Fruit fly (Drosophila melanogaster): ENCODE results near the gene CG3662.

Gene CG3662

dm6 chr2L:821242-821985, at the start of gene CG3662:
Gene CG3662 (plus strand): TSS chr2L:821289.
- peak; percentile 1 for TF ChIP-seq Sox14 (GFP tag; optimal IDR thresholded peaks at IDR 0.05)
- 0 out of 3 replicates have a peak, but pooled peaks have one; percentile 22 for TF ChIP-seq CG8119 (GFP tag; IDR thresholded peaks at IDR 0.05)
- peak; percentile 67 for TF ChIP-seq svp (GFP tag)
- TF ChIP-seq Eip78C (GFP tag) = peak; percentile 49
- no peak for TF ChIP-seq CG4318 (GFP tag; optimal IDR thresholded peaks at IDR 0.05)
- TF ChIP-seq fkh (GFP tag; optimal IDR thresholded peaks at IDR 0.05) = peak; percentile 47

DNA sequence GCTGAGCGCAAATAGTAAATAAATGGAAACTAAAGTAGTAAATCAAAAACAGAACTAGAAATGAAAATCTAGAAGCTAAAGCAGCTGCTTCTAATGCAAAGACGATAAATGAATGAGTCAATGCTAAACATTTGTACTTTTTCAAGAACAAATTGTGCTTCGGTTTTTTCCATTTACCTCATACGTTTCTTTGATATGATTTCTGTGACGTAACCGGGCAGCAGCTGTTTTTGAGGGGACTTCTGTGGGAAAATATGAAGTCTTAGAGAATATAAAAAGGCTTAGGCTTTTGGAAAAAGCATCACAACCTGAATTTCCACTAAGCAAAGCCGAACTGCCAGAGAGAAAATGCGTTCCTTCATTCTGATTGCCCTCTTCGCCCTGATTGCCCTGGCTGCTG, 47.8 kb upstream of the CG3662 start, which contains the start of gene CG12506:
Gene CG12506 (plus strand): TSS at position 301 of the 400 bp plus-strand sequence.
- peak; percentile 7 for TF ChIP-seq fkh (GFP tag; optimal IDR thresholded peaks at IDR 0.05)
- no peak for TF ChIP-seq CG11294 (GFP tag; IDR thresholded peaks at IDR 0.05)
- TF ChIP-seq Sox102F (GFP tag; optimal IDR thresholded peaks at IDR 0.05) = no peak

DNA sequence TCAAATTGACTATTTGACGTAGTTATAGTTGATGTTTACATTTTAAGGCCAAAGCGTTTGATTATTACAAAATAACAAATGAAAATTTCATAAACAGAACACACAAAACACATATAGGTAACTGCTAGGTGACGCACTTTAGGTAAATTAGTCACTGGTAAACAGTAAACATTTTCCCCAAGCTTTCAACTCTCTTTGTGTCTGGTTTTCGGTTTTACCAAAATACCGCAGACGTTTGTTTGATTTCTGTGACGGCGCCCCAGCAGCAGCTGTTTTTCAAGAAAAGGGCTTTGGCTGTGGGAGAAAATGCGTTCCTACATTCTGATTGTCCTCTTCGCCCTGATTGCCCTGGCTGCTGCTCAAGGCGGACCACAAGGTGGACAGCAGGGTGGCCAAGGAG, 44.9 kb upstream of the CG3662 start, which contains the start of gene CG13946:
Gene CG13946 (plus strand): TSS at position 301 of the 400 bp plus-strand sequence.
- TF ChIP-seq vri (GFP tag; optimal IDR thresholded peaks at IDR 0.05) (no peak), CG15336 (GFP tag; IDR thresholded peaks at IDR 0.05) (no peak), fkh (GFP tag; optimal IDR thresholded peaks at IDR 0.05) (peak; percentile 3), CG10631 (GFP tag; optimal IDR thresholded peaks at IDR 0.05) (no peak), pdm3 (GFP tag; optimal IDR thresholded peaks at IDR 0.05) (no peak)

DNA sequence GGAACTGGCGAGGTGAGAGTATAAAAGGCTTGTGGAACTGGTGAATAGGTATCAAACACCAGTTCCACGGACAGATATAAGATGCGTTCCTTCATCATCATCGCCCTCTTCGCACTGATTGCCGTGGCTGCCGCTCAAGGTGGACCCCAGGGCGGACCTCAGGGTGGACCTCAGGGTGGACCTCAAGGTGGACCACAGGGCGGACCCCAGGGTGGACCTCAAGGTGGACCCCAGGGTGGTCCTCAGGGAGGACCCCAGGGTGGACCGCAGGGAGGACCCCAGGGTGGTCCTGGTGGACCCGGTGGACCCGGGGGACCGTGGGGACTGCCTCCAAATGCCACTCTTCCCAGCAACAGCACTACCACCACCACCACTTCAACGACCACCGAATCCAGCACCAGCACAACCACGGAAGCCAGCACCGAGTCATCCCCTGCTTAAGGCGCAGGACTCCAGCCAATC, 41.9 kb upstream of the CG3662 start, which contains the start of gene CG13947:
Gene CG13947 (plus strand): TSS at position 51 of the 462 bp plus-strand sequence.
- TF ChIP-seq Ets96B (tag; optimal IDR thresholded peaks at IDR 0.05) (no peak), Ets21C (GFP tag; optimal IDR thresholded peaks at IDR 0.05) (no peak), CG16779 (tag; optimal IDR thresholded peaks at IDR 0.05) (no peak), CG11902 (GFP tag; optimal IDR thresholded peaks at IDR 0.05) (no peak), CG34406 (GFP tag; optimal IDR thresholded peaks at IDR 0.05) (no peak), dsx (GFP tag; optimal IDR thresholded peaks at IDR 0.05; ENCODE audit: poor library complexity, severe bottlenecking) (no peak), pdm3 (GFP tag; optimal IDR thresholded peaks at IDR 0.05) (no peak), CG6808 (GFP tag; optimal IDR thresholded peaks at IDR 0.05) (no peak), CG9139 (GFP tag; optimal IDR thresholded peaks at IDR 0.05) (no peak), vri (GFP tag; optimal IDR thresholded peaks at IDR 0.05) (no peak), net (GFP tag; optimal IDR thresholded peaks at IDR 0.05) (no peak)

DNA sequence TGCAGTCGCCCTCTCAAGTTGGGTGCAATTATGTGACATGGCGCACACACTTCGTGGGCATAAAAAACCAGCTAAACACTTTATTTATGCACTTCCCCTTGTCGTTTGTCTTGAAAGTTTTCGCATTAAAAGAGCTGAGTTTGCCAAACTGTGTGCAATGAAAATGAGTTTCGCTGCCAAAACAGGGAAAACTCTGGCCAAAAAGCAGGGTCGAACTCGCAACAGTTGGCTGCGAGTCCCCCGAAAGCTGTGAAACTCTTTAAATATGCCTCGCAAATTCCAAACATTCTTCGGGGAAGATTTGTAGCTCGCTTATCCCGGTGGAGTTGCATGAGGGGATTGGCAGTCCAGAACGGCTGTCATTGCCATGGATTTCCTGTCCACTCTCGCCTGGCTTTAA, 40.9 kb upstream of the CG3662 start, which contains the start of gene Gr21a:
Gene Gr21a (plus strand): TSS at position 301 of the 400 bp plus-strand sequence.
- TF ChIP-seq acj6 (GFP tag; optimal IDR thresholded peaks at IDR 0.05) (no peak), CG1621 (tag; optimal IDR thresholded peaks at IDR 0.05) (no peak), CG3919 (GFP tag; optimal IDR thresholded peaks at IDR 0.05) (no peak), Sox14 (GFP tag; optimal IDR thresholded peaks at IDR 0.05) (no peak), Eip78C (GFP tag) (no peak), CG6854 (GFP tag; optimal IDR thresholded peaks at IDR 0.05) (no peak), fd85E (GFP tag; optimal IDR thresholded peaks at IDR 0.05) (no peak), Smox (GFP tag; optimal IDR thresholded peaks at IDR 0.05) (no peak), Hr38 (GFP tag; optimal IDR thresholded peaks at IDR 0.05) (no peak), dac (GFP tag; optimal IDR thresholded peaks at IDR 0.05) (no peak), CG4318 (GFP tag; optimal IDR thresholded peaks at IDR 0.05) (no peak), eg (GFP tag; IDR thresholded peaks at IDR 0.05) (no peak), CG3032 (tag; optimal IDR thresholded peaks at IDR 0.05) (no peak), esn (GFP tag; optimal IDR thresholded peaks at IDR 0.05) (no peak), net (GFP tag; optimal IDR thresholded peaks at IDR 0.05) (no peak), achi (GFP tag; optimal IDR thresholded peaks at IDR 0.05) (no peak)

All from whole organism, prepupa.